Worm (Caenorhabditis elegans) whole organism, early embryonic: ENCODE results near the gene rpl-25.1.

Experiments used
- ama-1 ChIP-seq: fragments of 150-350 bp; optimal IDR thresholded peaks from 2 replicates; lab custom pipeline; 2014
- ceh-36 ChIP-seq: sonication (generic microtip); optimal IDR thresholded peaks from 2 replicates; lab custom pipeline; 2016; ENCODE audit warnings: missing genetic modification characterization, inconsistent platforms, missing compliant biosample characterization
- flt-1 ChIP-seq: fragments of 200-800 bp; sonication (Bioruptor generic); IDR thresholded peaks from 2 replicates; pipeline ENCODE4 v1.3.6; 2022; ENCODE audit warnings: missing genetic modification characterization, missing compliant biosample characterization
- sea-1 ChIP-seq: fragments of 200-800 bp; sonication (Bioruptor generic); conservative IDR thresholded peaks from 2 replicates; pipeline ENCODE4 v1.3.6; 2022; ENCODE audit warnings: missing genetic modification characterization, missing compliant biosample characterization
- tbx-37 ChIP-seq: fragments of 200-800 bp; sonication (Bioruptor generic); conservative IDR thresholded peaks from 2 replicates; pipeline ENCODE4 v1.3.6; 2022; ENCODE audit warnings: missing genetic modification reagents, missing genetic modification characterization, missing compliant biosample characterization
- tra-4 ChIP-seq: sonication (generic microtip); optimal IDR thresholded peaks from 2 replicates; lab custom pipeline; 2017; ENCODE audit warnings: missing genetic modification characterization, missing compliant biosample characterization

- TF ChIP-seq sea-1 (GFP tag; lab: Robert Waterston, UW), result no peak
- no peak for TF ChIP-seq flt-1 (GFP tag; lab: Robert Waterston, UW)
- no peak for TF ChIP-seq ceh-36 (tag; lab: Kevin White, UChicago)
- no peak for TF ChIP-seq tbx-37 (GFP tag; lab: Robert Waterston, UW)
- no peak for TF ChIP-seq ama-1 (lab: Kevin White, UChicago)
- TF ChIP-seq tra-4 (tag; lab: Kevin White, UChicago), result no peak
Measured at ce11 chrX:4671837-4672236, 43.1 kb upstream of the rpl-25.1 start.
